Fruit fly (Drosophila melanogaster): ENCODE data around the gene CG13288.

CG13288 gene

DNA sequence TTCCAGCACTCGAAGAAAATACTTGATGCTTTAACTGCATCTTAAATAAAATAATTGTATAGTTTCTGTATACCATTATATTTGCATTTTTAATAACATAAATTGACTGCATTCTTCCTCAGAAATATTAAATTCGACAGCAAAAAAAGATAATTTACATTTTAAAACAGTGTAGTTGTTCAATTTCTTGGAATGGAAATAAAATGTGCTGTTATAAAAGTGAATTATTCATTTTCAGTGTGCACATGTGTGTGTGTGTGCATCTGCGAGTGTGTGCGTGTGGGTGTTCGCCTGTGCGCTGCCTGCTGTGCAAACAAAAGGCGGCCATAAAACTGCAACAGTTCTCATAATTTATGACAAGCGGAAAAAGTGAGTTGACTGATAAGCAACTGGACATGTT is 45.0 kb downstream of the CG13288 start (continued):
- TF ChIP-seq Myb (GFP tag; optimal IDR thresholded peaks at IDR 0.05) = no peak
- TF ChIP-seq Abd-B (GFP tag; optimal IDR thresholded peaks at IDR 0.05) = peak; percentile 34
- TF ChIP-seq Ets97D (GFP tag; optimal IDR thresholded peaks at IDR 0.05) = no peak
- TF ChIP-seq Scr (GFP tag; IDR thresholded peaks at IDR 0.05; ENCODE audit: partially characterized antibody) = no peak
- peak; percentile 58 for TF ChIP-seq dmrt11E (tag; optimal IDR thresholded peaks at IDR 0.05)
- TF ChIP-seq lov (optimal IDR thresholded peaks at IDR 0.05) = no peak
- no peak for TF ChIP-seq lov (GFP tag; IDR thresholded peaks at IDR 0.05)
- TF ChIP-seq zen (tag; optimal IDR thresholded peaks at IDR 0.05) = peak; percentile 70
- TF ChIP-seq tll (GFP tag; optimal IDR thresholded peaks at IDR 0.05) = peak in 1 of 2 experiments; percentile 53
- TF ChIP-seq Bdp1 (GFP tag; optimal IDR thresholded peaks at IDR 0.05) = no peak
- no peak for TF ChIP-seq CG2116 (GFP tag; optimal IDR thresholded peaks at IDR 0.05)
- TF ChIP-seq CG17829 (tag; optimal IDR thresholded peaks at IDR 0.05) = peak; percentile 52
- peak; percentile 53 for TF ChIP-seq row (GFP tag; IDR thresholded peaks at IDR 0.05)
- TF ChIP-seq bsh (GFP tag; optimal IDR thresholded peaks at IDR 0.05) = peak in 1 of 2 experiments; percentile 67
- TF ChIP-seq ap (GFP tag; IDR thresholded peaks at IDR 0.05) = no peak
- TF ChIP-seq ems (GFP tag; optimal IDR thresholded peaks at IDR 0.05) = peak; percentile 9
- peak; percentile 70 for TF ChIP-seq Xrp1 (GFP tag; IDR thresholded peaks at IDR 0.05)
- TF ChIP-seq CG2889 (GFP tag; IDR thresholded peaks at IDR 0.05) = no peak
- TF ChIP-seq gem (tag; optimal IDR thresholded peaks at IDR 0.05) = peak; percentile 69
- TF ChIP-seq CG11085 (GFP tag; IDR thresholded peaks at IDR 0.05) = no peak
- TF ChIP-seq sisA (GFP tag; IDR thresholded peaks at IDR 0.05) = no peak
- TF ChIP-seq Asciz (GFP tag; optimal IDR thresholded peaks at IDR 0.05) = peak; percentile 40
- TF ChIP-seq CG15479 (GFP tag; optimal IDR thresholded peaks at IDR 0.05) = peak; percentile 61
- TF ChIP-seq CG17912 (GFP tag; optimal IDR thresholded peaks at IDR 0.05) = no peak
- TF ChIP-seq gcm2 (GFP tag; optimal IDR thresholded peaks at IDR 0.05) = no peak
- no peak for TF ChIP-seq HmgZ (tag; optimal IDR thresholded peaks at IDR 0.05)
- TF ChIP-seq ci (GFP tag; IDR thresholded peaks at IDR 0.05) = 0 out of 3 replicates have a peak, but pooled peaks have one; percentile 27
- no peak for TF ChIP-seq Optix (GFP tag; IDR thresholded peaks at IDR 0.05)
- TF ChIP-seq Oli (tag; optimal IDR thresholded peaks at IDR 0.05) = peak; percentile 2
- no peak for TF ChIP-seq CG12236 (GFP tag; optimal IDR thresholded peaks at IDR 0.05)
- TF ChIP-seq CoRest (tag; optimal IDR thresholded peaks at IDR 0.05) = peak; percentile 13
- peak; percentile 60 for TF ChIP-seq Sox102F (GFP tag; optimal IDR thresholded peaks at IDR 0.05)
- TF ChIP-seq CG17361 (GFP tag; IDR thresholded peaks at IDR 0.05) = 0 out of 3 replicates have a peak, but pooled peaks have one; percentile 27
- no peak for TF ChIP-seq Atf3 (GFP tag; optimal IDR thresholded peaks at IDR 0.05)
- peak; percentile 14 for TF ChIP-seq org-1 (GFP tag; optimal IDR thresholded peaks at IDR 0.05)
- TF ChIP-seq CG7271 (tag; optimal IDR thresholded peaks at IDR 0.05) = peak; percentile 21
- TF ChIP-seq tap (tag; optimal IDR thresholded peaks at IDR 0.05) = peak; percentile 3
- TF ChIP-seq CG1024 (GFP tag; IDR thresholded peaks at IDR 0.05) = no peak
- TF ChIP-seq CG2678 (tag; optimal IDR thresholded peaks at IDR 0.05) = peak; percentile 49
- TF ChIP-seq crol (GFP tag; IDR thresholded peaks at IDR 0.05) = no peak
- TF ChIP-seq Mad (GFP tag; optimal IDR thresholded peaks at IDR 0.05) = no peak
- no peak for TF ChIP-seq D (optimal IDR thresholded peaks at IDR 0.05)
- TF ChIP-seq D (GFP tag; optimal IDR thresholded peaks at IDR 0.05) = peak; percentile 24
- no peak for TF ChIP-seq CG34422 (GFP tag; IDR thresholded peaks at IDR 0.05)
- peak; percentile 19; the same call in 1 of the 2 replicates for TF ChIP-seq Ptx1 (GFP tag; IDR thresholded peaks at IDR 0.05)
- TF ChIP-seq trem (tag; optimal IDR thresholded peaks at IDR 0.05) = peak; percentile 28
- no peak for TF ChIP-seq Max (GFP tag; optimal IDR thresholded peaks at IDR 0.05)
- TF ChIP-seq CG17359 (tag; optimal IDR thresholded peaks at IDR 0.05) = peak; percentile 39
- TF ChIP-seq grau (tag; optimal IDR thresholded peaks at IDR 0.05) = peak; percentile 21
- no peak for TF ChIP-seq nom (GFP tag; optimal IDR thresholded peaks at IDR 0.05)
- no peak for TF ChIP-seq schlank (tag; optimal IDR thresholded peaks at IDR 0.05)
